Fruit fly (Drosophila melanogaster) whole organism, embryonic: ENCODE data around the gene eIF4A.

Source experiments
- Antp ChIP-seq: fragments of 200-800 bp; sonication (Bioruptor generic); optimal IDR thresholded peaks from 3 replicates; lab custom pipeline; 2016; ENCODE audit warnings: missing biosample characterization, missing genetic modification characterization
- Awh ChIP-seq: fragments of 200-800 bp; sonication (Bioruptor generic); IDR thresholded peaks from 2 replicates; pipeline ENCODE4, ENCODE4 v1.3.6; 2022; ENCODE audit warnings: missing biosample characterization, missing genetic modification characterization
- CG12299 ChIP-seq: fragments of 200-800 bp; sonication (Bioruptor generic); optimal IDR thresholded peaks from 2 replicates; lab custom pipeline; 2018; ENCODE audit warnings: missing biosample characterization, mild to moderate bottlenecking, missing genetic modification characterization
- CG12659 ChIP-seq: fragments of 200-800 bp; sonication (Bioruptor generic); optimal IDR thresholded peaks from 3 replicates; lab custom pipeline; 2017; ENCODE audit warnings: mild to moderate bottlenecking, missing biosample characterization, missing genetic modification reagents, missing genetic modification characterization
- CG13624 ChIP-seq: fragments of 200-800 bp; sonication (Bioruptor generic); optimal IDR thresholded peaks from 2 replicates; lab custom pipeline; 2016; ENCODE audit warnings: missing biosample characterization, missing genetic modification characterization
- CG13775 ChIP-seq: fragments of 200-800 bp; sonication (Bioruptor generic); optimal IDR thresholded peaks from 3 replicates; lab custom pipeline; 2017; ENCODE audit warnings: missing biosample characterization, mild to moderate bottlenecking, missing genetic modification characterization
- CG14014 ChIP-seq: fragments of 200-800 bp; sonication (Bioruptor generic); IDR thresholded peaks from 2 replicates; pipeline ENCODE4 v1.3.6; 2022; ENCODE audit warnings: missing biosample characterization, missing genetic modification characterization
- CG15696 ChIP-seq: fragments of 200-800 bp; sonication (Bioruptor generic); optimal IDR thresholded peaks from 2 replicates; lab custom pipeline; 2019; ENCODE audit warnings: missing biosample characterization, mild to moderate bottlenecking, missing genetic modification characterization, moderate library complexity
- CG16813 ChIP-seq: fragments of 200-800 bp; sonication (Bioruptor generic); IDR thresholded peaks from 3 replicates; pipeline ENCODE4 v1.3.6; 2022; ENCODE audit warnings: missing biosample characterization, missing genetic modification characterization; ENCODE audit not compliant: partially characterized antibody
- CG16863 ChIP-seq: fragments of 200-800 bp; sonication (Bioruptor generic); optimal IDR thresholded peaks from 3 replicates; lab custom pipeline; 2016; ENCODE audit warnings: missing biosample characterization, missing genetic modification characterization
- CG17328 ChIP-seq: fragments of 200-800 bp; sonication (Bioruptor generic); IDR thresholded peaks from 2 replicates; pipeline ENCODE4 v1.3.6; 2022; ENCODE audit warnings: missing biosample characterization, missing genetic modification characterization
- CG31224 ChIP-seq: fragments of 200-800 bp; sonication (Bioruptor generic); IDR thresholded peaks from 2 replicates; pipeline ENCODE4 v1.3.6; 2022; ENCODE audit warnings: missing biosample characterization, missing genetic modification characterization
- CG31365 ChIP-seq: fragments of 200-800 bp; sonication (Bioruptor generic); optimal IDR thresholded peaks from 2 replicates; lab custom pipeline; 2018; ENCODE audit warnings: missing biosample characterization, mild to moderate bottlenecking, missing genetic modification characterization
- CG34422 ChIP-seq: fragments of 200-800 bp; sonication (Bioruptor generic); IDR thresholded peaks from 3 replicates; pipeline ENCODE4 v1.3.6; 2022; ENCODE audit warnings: missing biosample characterization, missing genetic modification characterization
- CG43689 ChIP-seq: fragments of 200-800 bp; sonication (Bioruptor generic); IDR thresholded peaks from 2 replicates; pipeline ENCODE4 v1.3.6; 2022; ENCODE audit warnings: missing biosample characterization, missing genetic modification characterization
- CG5245 ChIP-seq: fragments of 200-800 bp; sonication (Bioruptor generic); optimal IDR thresholded peaks from 3 replicates; lab custom pipeline; 2016; ENCODE audit warnings: missing biosample characterization, missing genetic modification characterization
- CG6654 ChIP-seq: fragments of 200-800 bp; sonication (Bioruptor generic); optimal IDR thresholded peaks from 2 replicates; lab custom pipeline; 2017; ENCODE audit warnings: missing biosample characterization, mild to moderate bottlenecking, missing genetic modification characterization
- CG6683 ChIP-seq: fragments of 200-800 bp; sonication (Bioruptor generic); optimal IDR thresholded peaks from 2 replicates; lab custom pipeline; 2017; ENCODE audit warnings: missing biosample characterization, mild to moderate bottlenecking, missing genetic modification characterization, missing genetic modification reagents
- CG6689 ChIP-seq: fragments of 200-800 bp; sonication (Bioruptor generic); IDR thresholded peaks from 2 replicates; pipeline ENCODE4 v1.3.6; 2022; ENCODE audit warnings: missing biosample characterization, missing genetic modification characterization
- CG8281 ChIP-seq: fragments of 200-800 bp; sonication (Bioruptor generic); optimal IDR thresholded peaks from 2 replicates; lab custom pipeline; 2018; ENCODE audit warnings: missing biosample characterization, mild to moderate bottlenecking, missing genetic modification characterization, moderate library complexity
- CG8388 ChIP-seq: fragments of 200-800 bp; sonication (Bioruptor generic); optimal IDR thresholded peaks from 2 replicates; lab custom pipeline; 2019; ENCODE audit warnings: missing biosample characterization, mild to moderate bottlenecking, missing genetic modification characterization, moderate library complexity
- CG9727 ChIP-seq: fragments of 200-800 bp; sonication (Bioruptor generic); optimal IDR thresholded peaks from 3 replicates; lab custom pipeline; 2017; ENCODE audit warnings: missing biosample characterization, mild to moderate bottlenecking, missing genetic modification characterization
- Dip2 ChIP-seq: fragments of 200-800 bp; sonication (Bioruptor generic); IDR thresholded peaks from 2 replicates; pipeline ENCODE4 v1.3.6; 2022; ENCODE audit warnings: missing biosample characterization, missing genetic modification characterization
- Dip3 ChIP-seq: fragments of 200-800 bp; sonication (Bioruptor generic); optimal IDR thresholded peaks from 3 replicates; lab custom pipeline; 2016; ENCODE audit warnings: missing biosample characterization, missing genetic modification characterization
- Fer1 ChIP-seq: fragments of 200-800 bp; sonication (Bioruptor generic); optimal IDR thresholded peaks from 2 replicates; lab custom pipeline; 2017; ENCODE audit warnings: missing biosample characterization, mild to moderate bottlenecking, missing genetic modification characterization
- HHEX ChIP-seq: fragments of 200-800 bp; sonication (Bioruptor generic); optimal IDR thresholded peaks from 3 replicates; lab custom pipeline; 2017; ENCODE audit warnings: missing biosample characterization, mild to moderate bottlenecking, missing genetic modification characterization, missing genetic modification reagents
- Hr39 ChIP-seq: fragments of >200 bp; optimal IDR thresholded peaks from 2 replicates; lab custom pipeline; 2017
- Lhr ChIP-seq: fragments of 200-800 bp; sonication (Bioruptor generic); optimal IDR thresholded peaks from 3 replicates; lab custom pipeline; 2017; ENCODE audit warnings: mild to moderate bottlenecking, missing biosample characterization, missing genetic modification reagents, missing genetic modification characterization
- Lim3 ChIP-seq: fragments of 200-800 bp; sonication (Bioruptor generic); IDR thresholded peaks from 2 replicates; pipeline ENCODE4 v1.3.6; 2022; ENCODE audit warnings: missing biosample characterization, missing genetic modification characterization
- Lpt ChIP-seq: fragments of >200 bp; optimal IDR thresholded peaks from 2 replicates; lab custom pipeline; 2018; ENCODE audit warnings: missing biosample characterization, missing genetic modification characterization
- Ssrp ChIP-seq: fragments of 200-800 bp; sonication (Bioruptor generic); optimal IDR thresholded peaks from 2 replicates; lab custom pipeline; 2018; ENCODE audit warnings: missing biosample characterization, mild to moderate bottlenecking, missing genetic modification characterization, moderate library complexity
- bigmax ChIP-seq: fragments of 200-800 bp; sonication (Bioruptor generic); optimal IDR thresholded peaks from 2 replicates; lab custom pipeline; 2018; ENCODE audit warnings: missing biosample characterization, mild to moderate bottlenecking, missing genetic modification characterization
- crp ChIP-seq, 2 experiments: fragments of 200-800 bp; sonication (Bioruptor generic); optimal IDR thresholded peaks; 2 replicates in 1 of 2; 3 replicates in 1 of 2; lab custom pipeline; 2017; ENCODE audit warnings: missing biosample characterization in 2 of 2, missing genetic modification characterization in 2 of 2, mild to moderate bottlenecking in 1 of 2, moderate library complexity in 1 of 2
- gfzf ChIP-seq: fragments of 200-800 bp; sonication (Bioruptor generic); optimal IDR thresholded peaks from 2 replicates; lab custom pipeline; 2016; ENCODE audit warnings: missing biosample characterization, mild to moderate bottlenecking, missing genetic modification characterization, moderate library complexity
- hkb ChIP-seq, 2 experiments: fragments of 200-800 bp in 1 of 2; fragments of >200 bp in 1 of 2; sonication (Bioruptor generic) in 1 of 2; IDR thresholded peaks in 1 of 2; optimal IDR thresholded peaks in 1 of 2; 2 replicates each; pipeline versions ENCODE4 v1.3.6 to Lab custom; 2017 to 2022; ENCODE audit warnings: missing biosample characterization in 1 of 2, missing genetic modification characterization in 1 of 2
- jigr1 ChIP-seq: fragments of 200-800 bp; sonication (Bioruptor generic); IDR thresholded peaks from 3 replicates; pipeline ENCODE4 v1.3.6; 2022; ENCODE audit warnings: missing biosample characterization, missing genetic modification characterization
- kni ChIP-seq: fragments of 200-800 bp; sonication (Bioruptor generic); optimal IDR thresholded peaks from 3 replicates; lab custom pipeline; 2017; ENCODE audit warnings: mild to moderate bottlenecking, missing biosample characterization, missing genetic modification reagents, missing genetic modification characterization
- lilli ChIP-seq: fragments of 200-800 bp; sonication (Bioruptor generic); optimal IDR thresholded peaks from 3 replicates; lab custom pipeline; 2016; ENCODE audit warnings: missing biosample characterization, missing genetic modification characterization
- maf-S ChIP-seq: fragments of 200-800 bp; sonication (Bioruptor generic); optimal IDR thresholded peaks from 2 replicates; lab custom pipeline; 2016; ENCODE audit warnings: missing biosample characterization, missing genetic modification characterization
- mam ChIP-seq: fragments of 200-800 bp; sonication (Bioruptor generic); optimal IDR thresholded peaks from 3 replicates; lab custom pipeline; 2016; ENCODE audit warnings: missing biosample characterization, missing genetic modification characterization
- mld ChIP-seq: fragments of 200-800 bp; sonication (Bioruptor generic); IDR thresholded peaks from 3 replicates; pipeline ENCODE4 v1.3.6; 2022; ENCODE audit warnings: missing biosample characterization, missing genetic modification characterization; ENCODE audit not compliant: partially characterized antibody
- odd ChIP-seq: fragments of 200-800 bp; sonication (Bioruptor generic); optimal IDR thresholded peaks from 2 replicates; lab custom pipeline; 2017; ENCODE audit warnings: missing biosample characterization, mild to moderate bottlenecking, missing genetic modification characterization
- p53 ChIP-seq: fragments of 200-800 bp; sonication (Bioruptor generic); optimal IDR thresholded peaks from 2 replicates; lab custom pipeline; 2016; ENCODE audit warnings: missing biosample characterization, missing genetic modification characterization
- ranshi ChIP-seq: fragments of 200-800 bp; sonication (Bioruptor generic); IDR thresholded peaks from 2 replicates; pipeline ENCODE4 v1.3.6; 2022; ENCODE audit warnings: missing biosample characterization, missing genetic modification characterization
- scrt ChIP-seq: fragments of 200-800 bp; sonication (Bioruptor generic); optimal IDR thresholded peaks from 2 replicates; lab custom pipeline; 2018; ENCODE audit warnings: missing biosample characterization, mild to moderate bottlenecking, missing genetic modification characterization, moderate library complexity
- shn ChIP-seq: fragments of 200-800 bp; sonication (Bioruptor generic); optimal IDR thresholded peaks from 3 replicates; lab custom pipeline; 2016; ENCODE audit warnings: missing biosample characterization, missing genetic modification characterization
- sim ChIP-seq: fragments of 200-800 bp; sonication (Bioruptor generic); IDR thresholded peaks from 2 replicates; pipeline ENCODE4 v1.3.6; 2022; ENCODE audit warnings: missing biosample characterization, missing genetic modification characterization
- sisA ChIP-seq: fragments of 200-800 bp; sonication (Bioruptor generic); IDR thresholded peaks from 2 replicates; pipeline ENCODE4 v1.3.6; 2022; ENCODE audit warnings: missing biosample characterization, missing genetic modification characterization
- usp ChIP-seq: fragments of >200 bp; optimal IDR thresholded peaks from 2 replicates; lab custom pipeline; 2017; ENCODE audit warnings: missing biosample characterization, missing genetic modification characterization
- zf30C ChIP-seq: fragments of 200-800 bp; sonication (Bioruptor generic); optimal IDR thresholded peaks from 3 replicates; lab custom pipeline; 2018; ENCODE audit warnings: missing biosample characterization, mild to moderate bottlenecking, missing genetic modification characterization
- zfh1 ChIP-seq: fragments of 200-800 bp; sonication (Bioruptor generic); IDR thresholded peaks from 3 replicates; pipeline ENCODE4 v1.3.6; 2022; ENCODE audit warnings: missing biosample characterization, missing genetic modification characterization

eIF4A gene

DNA sequence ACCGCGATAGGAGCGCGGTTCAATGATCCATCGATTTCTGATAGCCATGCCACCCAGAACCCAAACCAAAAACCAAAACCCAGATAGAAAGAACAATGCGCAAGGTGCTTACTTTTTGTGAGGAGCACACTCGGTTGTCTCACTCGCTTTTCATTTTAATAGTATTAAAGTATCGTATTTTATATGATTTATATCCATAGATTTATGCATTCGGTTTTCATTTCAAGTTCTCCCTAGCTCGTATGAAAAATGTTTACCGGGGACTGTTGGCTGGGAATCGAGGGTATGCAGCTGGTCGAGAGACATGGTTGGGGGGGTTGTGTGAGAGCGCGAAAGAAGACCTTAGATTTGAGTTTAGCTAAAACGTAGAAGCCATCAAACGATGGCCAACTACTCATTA lies 9.6 kb upstream of the eIF4A start (continued):
- TF ChIP-seq usp (GFP tag; lab: Kevin White, UChicago), result no peak
- no peak for TF ChIP-seq CG12299 (tag; lab: Kevin White, UChicago)
- no peak for TF ChIP-seq odd
- no peak for TF ChIP-seq CG6683 (GFP tag; lab: Kevin White, UChicago)
- no peak for TF ChIP-seq jigr1 (GFP tag; lab: Robert Waterston, UW)
- no peak for TF ChIP-seq Lim3
- peak; percentile 70 for TF ChIP-seq zfh1 (GFP tag; lab: Robert Waterston, UW)
- TF ChIP-seq CG6654 (GFP tag; lab: Kevin White, UChicago), result no peak
- TF ChIP-seq CG15696 (tag; lab: Kevin White, UChicago), result no peak
- no peak for TF ChIP-seq bigmax (GFP tag; lab: Kevin White, UChicago)
- TF ChIP-seq mld (GFP tag; lab: Robert Waterston, UW), result no peak
- no peak for TF ChIP-seq Hr39
- no peak for TF ChIP-seq CG31365 (tag; lab: Kevin White, UChicago)
- TF ChIP-seq CG12659 (GFP tag; lab: Kevin White, UChicago), result no peak
- no peak for TF ChIP-seq CG34422 (GFP tag; lab: Robert Waterston, UW)
- TF ChIP-seq Lhr (GFP tag; lab: Kevin White, UChicago), result no peak
- TF ChIP-seq CG16863 (GFP tag; lab: Kevin White, UChicago), result peak; percentile 16
- peak; percentile 41; the same call in 1 of the 2 replicates for TF ChIP-seq CG17328
- no peak for TF ChIP-seq Awh (GFP tag; lab: Robert Waterston, UW)
- TF ChIP-seq gfzf, result no peak
- no peak; the same call in 1 of the 2 replicates for TF ChIP-seq sim (GFP tag; lab: Robert Waterston, UW)
- peak; percentile 8 for TF ChIP-seq CG13624 (GFP tag; lab: Kevin White, UChicago)
- TF ChIP-seq CG8388 (GFP tag; lab: Kevin White, UChicago), result peak; percentile 15
- no peak for TF ChIP-seq CG8281
- 0 out of 2 replicates have a peak, but pooled peaks have one; percentile 11 for TF ChIP-seq CG31224 (GFP tag; lab: Robert Waterston, UW)
- TF ChIP-seq HHEX (GFP tag; lab: Kevin White, UChicago), result no peak
- no peak for TF ChIP-seq maf-S (GFP tag; lab: Kevin White, UChicago)
- TF ChIP-seq CG6689, result 0 out of 2 replicates have a peak, but pooled peaks have one; percentile 48
- no peak for TF ChIP-seq CG16813 (GFP tag; lab: Robert Waterston, UW)
- no peak for TF ChIP-seq Dip3 (GFP tag; lab: Kevin White, UChicago)
- TF ChIP-seq CG13775 (GFP tag; lab: Kevin White, UChicago), result peak; percentile 21
- no peak for TF ChIP-seq zf30C
- TF ChIP-seq Dip2, result no peak
- TF ChIP-seq CG14014 (GFP tag; lab: Robert Waterston, UW), result no peak
- no peak for TF ChIP-seq shn (GFP tag; lab: Kevin White, UChicago)
- TF ChIP-seq lilli, result peak; percentile 66
- TF ChIP-seq p53 (GFP tag; lab: Kevin White, UChicago), result no peak
- no peak for TF ChIP-seq scrt
- TF ChIP-seq ranshi, result peak; percentile 45; the same call in 1 of the 2 replicates
- TF ChIP-seq CG43689 (GFP tag; lab: Robert Waterston, UW), result no peak
- TF ChIP-seq crp (GFP tag; optimal IDR thresholded peaks at IDR 0.05; lab: Kevin White, UChicago), result no peak
- peak; percentile 2 for TF ChIP-seq Ssrp (tag; lab: Kevin White, UChicago)
- TF ChIP-seq hkb (optimal IDR thresholded peaks at IDR 0.05; lab: Kevin White, UChicago), result no peak
- peak; percentile 34; the same call in 1 of the 2 replicates for TF ChIP-seq hkb (GFP tag; IDR thresholded peaks at IDR 0.05; lab: Robert Waterston, UW)
- no peak for TF ChIP-seq Lpt (GFP tag; lab: Kevin White, UChicago)
- TF ChIP-seq kni (GFP tag; lab: Kevin White, UChicago), result no peak
- TF ChIP-seq CG9727, result peak; percentile 43
- no peak for TF ChIP-seq Antp
- TF ChIP-seq sisA (GFP tag; lab: Robert Waterston, UW), result peak; percentile 52; the same call in 1 of the 2 replicates
- no peak for TF ChIP-seq mam (GFP tag; lab: Kevin White, UChicago)
- TF ChIP-seq CG5245 (GFP tag; lab: Kevin White, UChicago), result no peak
- no peak for TF ChIP-seq Fer1 (GFP tag; lab: Kevin White, UChicago)
